Worm (Caenorhabditis elegans) whole organism, L2 larva: ENCODE results near the gene cutl-5.

ENCODE experiments used
- F13H6.1 ChIP-seq: sonication (generic microtip); optimal IDR thresholded peaks from 2 replicates; lab custom pipeline; 2016; ENCODE audit warnings: missing genetic modification characterization, missing compliant biosample characterization
- R02D3.7 ChIP-seq: fragments of 150-350 bp; optimal IDR thresholded peaks from 2 replicates; lab custom pipeline; 2014; ENCODE audit warnings: missing biosample characterization, missing genetic modification characterization
- Y55F3AM.14 ChIP-seq: fragments of 200-800 bp; sonication (Bioruptor generic); optimal IDR thresholded peaks from 2 replicates; lab custom pipeline; 2018; ENCODE audit warnings: mild to moderate bottlenecking, missing genetic modification characterization, missing compliant biosample characterization
- ZK546.5 ChIP-seq: sonication (generic microtip); optimal IDR thresholded peaks from 2 replicates; lab custom pipeline; 2017; ENCODE audit warnings: missing biosample characterization, missing genetic modification characterization
- alr-1 ChIP-seq: fragments of 150-350 bp; optimal IDR thresholded peaks from 2 replicates; lab custom pipeline; 2014; ENCODE audit warnings: missing biosample characterization, missing genetic modification characterization
- aly-2 ChIP-seq: fragments of 150-350 bp; optimal IDR thresholded peaks from 2 replicates; lab custom pipeline; 2014; ENCODE audit warnings: missing biosample characterization, missing genetic modification characterization
- ceh-16 ChIP-seq: fragments of 150-350 bp; optimal IDR thresholded peaks from 2 replicates; lab custom pipeline; 2014; ENCODE audit warnings: missing biosample characterization, missing genetic modification characterization
- ceh-82 ChIP-seq: fragments of 150-350 bp; optimal IDR thresholded peaks from 2 replicates; lab custom pipeline; 2014; ENCODE audit warnings: missing biosample characterization, missing genetic modification characterization
- elt-3 ChIP-seq: sonication (generic microtip); optimal IDR thresholded peaks from 2 replicates; lab custom pipeline; 2017; ENCODE audit warnings: missing biosample characterization, missing genetic modification characterization
- lin-39 ChIP-seq: fragments of 150-350 bp; optimal IDR thresholded peaks from 2 replicates; lab custom pipeline; 2014; ENCODE audit warnings: missing biosample characterization, missing genetic modification reagents, missing genetic modification characterization
- lsy-2 ChIP-seq, 2 experiments: fragments of 150-350 bp in 1 of 2; sonication (generic microtip) in 1 of 2; optimal IDR thresholded peaks; 2 replicates each; lab custom pipeline; 2014 to 2017; ENCODE audit warnings: missing biosample characterization in 2 of 2, missing genetic modification characterization in 2 of 2
- mbf-1 ChIP-seq: sonication (generic microtip); optimal IDR thresholded peaks from 2 replicates; lab custom pipeline; 2017; ENCODE audit warnings: missing biosample characterization, missing genetic modification characterization
- nhr-11 ChIP-seq: fragments of 150-350 bp; optimal IDR thresholded peaks from 2 replicates; lab custom pipeline; 2014; ENCODE audit warnings: missing biosample characterization, missing genetic modification characterization
- nhr-12 ChIP-seq: fragments of 150-350 bp; optimal IDR thresholded peaks from 2 replicates; lab custom pipeline; 2014; ENCODE audit warnings: missing biosample characterization, missing genetic modification characterization
- nhr-129 ChIP-seq: fragments of 150-350 bp; optimal IDR thresholded peaks from 2 replicates; lab custom pipeline; 2014; ENCODE audit warnings: missing biosample characterization, missing genetic modification characterization
- nhr-23 ChIP-seq: fragments of 150-350 bp; optimal IDR thresholded peaks from 2 replicates; lab custom pipeline; 2014; ENCODE audit warnings: missing biosample characterization, missing genetic modification reagents, missing genetic modification characterization
- nhr-6 ChIP-seq: fragments of 150-350 bp; optimal IDR thresholded peaks from 2 replicates; lab custom pipeline; 2014; ENCODE audit warnings: missing biosample characterization, missing genetic modification characterization
- nhr-77 ChIP-seq: fragments of 150-350 bp; optimal IDR thresholded peaks from 2 replicates; lab custom pipeline; 2014; ENCODE audit warnings: missing biosample characterization, missing genetic modification characterization
- peb-1 ChIP-seq: fragments of 150-350 bp; optimal IDR thresholded peaks from 2 replicates; lab custom pipeline; 2014; ENCODE audit warnings: missing biosample characterization, missing genetic modification characterization
- skn-1 ChIP-seq: sonication (generic microtip); optimal IDR thresholded peaks from 2 replicates; lab custom pipeline; 2017; ENCODE audit warnings: missing biosample characterization, missing genetic modification characterization
- snpc-4 ChIP-seq: fragments of 150-350 bp; optimal IDR thresholded peaks from 2 replicates; lab custom pipeline; 2014; ENCODE audit warnings: missing biosample characterization, missing genetic modification characterization
- unc-55 ChIP-seq: fragments of 150-350 bp; sonication (generic microtip); optimal IDR thresholded peaks from 3 replicates; lab custom pipeline; 2014; ENCODE audit warnings: missing biosample characterization, missing genetic modification reagents, missing genetic modification characterization
- ztf-11 ChIP-seq: sonication (generic microtip); optimal IDR thresholded peaks from 2 replicates; lab custom pipeline; 2017; ENCODE audit warnings: missing biosample characterization, missing genetic modification characterization
- ztf-4 ChIP-seq: fragments of 150-350 bp; optimal IDR thresholded peaks from 2 replicates; lab custom pipeline; 2014; ENCODE audit warnings: missing biosample characterization, missing genetic modification characterization

Gene cutl-5

DNA sequence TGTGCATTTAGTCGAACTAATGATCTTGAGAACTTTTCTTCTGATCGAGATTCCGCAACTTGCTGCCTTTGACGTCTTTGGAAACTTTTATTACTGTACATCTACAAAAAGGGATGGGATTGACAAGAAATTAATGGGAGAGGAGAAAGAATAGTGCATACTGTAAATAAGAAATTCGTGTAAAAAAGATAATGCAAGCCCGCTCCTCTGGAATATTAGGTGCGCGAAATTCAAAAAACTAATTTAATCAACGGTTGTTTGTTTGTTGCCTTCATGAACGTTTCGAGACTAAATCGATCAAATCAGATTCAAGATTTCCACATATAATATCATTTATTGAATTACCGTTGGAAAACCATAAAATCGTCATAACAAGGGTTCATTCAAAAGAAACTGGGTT is 45.8 kb downstream of the cutl-5 start, which contains the start of gene him-14:
him-14 (minus strand) TSS at position 101 of the 400 bp plus-strand sequence.
- TF ChIP-seq nhr-77 (tag; lab: Kevin White, UChicago) (no peak), mbf-1 (no peak), snpc-4 (no peak), peb-1 (tag; lab: Kevin White, UChicago) (no peak), ztf-11 (tag; lab: Kevin White, UChicago) (no peak), lsy-2 (tag; optimal IDR thresholded peaks at IDR 0.05; lab: Kevin White, UChicago) (no peak), skn-1 (tag; lab: Kevin White, UChicago) (no peak), nhr-129 (tag; lab: Kevin White, UChicago) (no peak), Y55F3AM.14 (no peak), nhr-23 (no peak), ceh-82 (no peak)

DNA sequence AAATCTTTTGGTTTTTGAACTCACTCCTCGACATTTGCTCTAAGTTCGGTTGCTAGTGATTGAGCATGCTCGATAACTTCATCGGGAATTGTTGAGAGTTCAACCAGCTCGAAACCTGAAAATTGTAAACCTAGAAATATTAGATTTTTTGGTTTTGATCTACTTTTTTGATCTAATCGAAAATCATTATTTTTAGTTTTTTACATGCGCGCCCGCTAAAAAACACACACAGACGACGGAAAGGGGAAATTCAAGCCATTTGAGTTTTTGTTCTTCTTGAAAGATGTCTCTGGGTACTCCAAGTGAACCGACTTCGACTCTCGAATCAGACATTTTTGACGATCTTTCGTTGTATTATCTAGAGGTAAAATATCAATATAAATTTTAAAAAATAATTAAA is 50.3 kb downstream of the cutl-5 start, which contains the start of gene nos-2:
nos-2 (plus strand) TSS at position 228 of the 400 bp plus-strand sequence.
- TF ChIP-seq R02D3.7 (tag; lab: Kevin White, UChicago), result no peak
- no peak for TF ChIP-seq F13H6.1
- no peak for TF ChIP-seq nhr-23
- TF ChIP-seq lin-39 (tag; lab: Kevin White, UChicago), result no peak
- no peak for TF ChIP-seq elt-3
- no peak for TF ChIP-seq unc-55 (GFP tag; lab: Kevin White, UChicago)
- no peak for TF ChIP-seq ceh-16 (tag; lab: Kevin White, UChicago)
- no peak for TF ChIP-seq ZK546.5 (tag; lab: Kevin White, UChicago)
- no peak for TF ChIP-seq nhr-6
- no peak for TF ChIP-seq nhr-11 (tag; lab: Kevin White, UChicago)
- no peak for TF ChIP-seq peb-1 (tag; lab: Kevin White, UChicago)
- TF ChIP-seq alr-1, result no peak
- TF ChIP-seq ztf-4 (tag; lab: Kevin White, UChicago), result no peak
- no peak for TF ChIP-seq aly-2 (tag; lab: Kevin White, UChicago)
- no peak for TF ChIP-seq nhr-12 (tag; lab: Kevin White, UChicago)
